Fruit fly (Drosophila melanogaster) S2 (cell line): Measurements from ENCODE around the gene Osbp.

Experiments
- CG8478 ChIP-seq: fragments of >200 bp; optimal IDR thresholded peaks from 2 replicates; lab custom pipeline; 2018
- CTCF ChIP-seq, 2 experiments: fragments of >200 bp; optimal IDR thresholded peaks; 2 replicates each; lab custom pipeline; 2018

Gene Osbp

dm6 chr3R:24900816-24901215 is 37.2 kb downstream of the Osbp start, which contains the start of gene CG10845:
Gene CG10845 (plus strand): TSS chr3R:24901116.
- TF ChIP-seq CG8478 (lab: Kevin White, UChicago) (no peak), CTCF (optimal IDR thresholded peaks at IDR 0.05; lab: Kevin White, UChicago) (no peak)

DNA sequence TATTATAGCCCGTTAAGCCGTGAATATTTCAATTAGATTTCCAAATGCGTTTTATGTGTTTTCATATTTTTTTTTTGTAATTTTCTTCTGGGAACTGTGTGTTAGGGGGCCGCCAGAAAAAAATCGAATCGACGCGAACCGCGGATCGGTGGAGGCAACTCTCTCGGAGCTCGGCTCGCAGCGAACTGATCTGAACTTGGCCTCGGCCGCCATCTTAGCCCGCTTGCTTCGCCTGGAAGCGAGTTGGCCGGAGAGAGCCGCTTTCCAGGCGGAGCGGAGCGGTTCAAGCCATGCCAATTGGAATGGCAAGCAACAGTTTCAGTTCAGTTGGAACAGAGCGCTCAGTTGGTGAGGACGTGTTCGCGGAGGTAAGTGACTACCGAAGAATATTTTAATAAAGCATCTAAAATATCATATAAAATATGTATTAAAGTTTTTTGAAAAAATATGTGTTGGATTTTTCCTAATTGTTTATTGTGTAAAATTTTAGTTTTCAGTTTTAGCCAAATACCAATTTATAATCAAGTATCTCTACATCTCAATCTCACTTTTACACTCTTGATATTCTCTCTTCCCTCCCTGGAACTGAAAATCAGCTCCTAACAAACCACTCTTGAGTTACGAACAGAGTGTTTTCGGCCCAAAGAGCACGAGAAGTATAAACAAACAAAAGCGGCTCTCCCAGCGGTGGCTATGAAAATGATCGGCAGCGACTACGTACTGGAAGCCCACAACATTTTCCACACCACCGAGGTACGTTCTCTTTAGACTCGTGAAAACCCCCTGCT is 43.4 kb downstream of the Osbp start, which contains the start of the genes CG31121 and CG11069:
TSS of gene CG31121 (minus strand) at position 187 of the 788 bp plus-strand sequence.
TSS of gene CG11069 (plus strand) at position 324 of the 788 bp plus-strand sequence.
- no peak for TF ChIP-seq CG8478 (lab: Kevin White, UChicago)
- TF ChIP-seq CTCF (optimal IDR thresholded peaks at IDR 0.05; lab: Kevin White, UChicago), result no peak

DNA sequence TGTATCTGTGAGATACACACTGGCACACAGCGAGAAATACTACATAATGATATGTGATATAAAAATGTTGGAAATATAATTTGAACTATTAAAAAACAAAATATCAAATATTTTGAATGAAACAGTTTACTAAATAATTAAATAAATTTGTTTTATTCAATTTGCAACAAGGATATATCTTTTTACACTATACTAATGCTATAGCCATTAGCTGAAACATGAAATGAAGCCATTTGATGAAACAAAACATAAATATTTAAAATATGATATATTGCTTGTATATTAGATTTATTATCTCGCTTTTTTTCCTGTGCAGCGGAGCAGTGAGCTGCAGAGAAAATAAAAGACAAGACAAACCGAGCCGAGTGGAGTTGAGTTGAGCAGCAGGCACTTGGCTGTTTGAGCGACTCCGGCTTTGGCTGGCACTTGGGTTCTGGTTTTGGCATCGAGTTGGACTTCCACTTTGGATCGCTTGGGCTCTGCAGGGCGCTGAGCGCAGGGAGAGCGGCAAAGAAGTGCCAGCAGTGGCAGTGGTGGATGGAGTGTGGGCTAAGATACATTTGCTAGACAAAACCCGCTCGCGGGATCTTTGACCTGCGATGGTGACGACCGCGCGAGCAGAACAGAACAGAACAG is 44.6 kb downstream of the Osbp start:
- no peak for TF ChIP-seq CG8478 (lab: Kevin White, UChicago)
- TF ChIP-seq CTCF (optimal IDR thresholded peaks at IDR 0.05; lab: Kevin White, UChicago), result no peak

dm6 chr3R:24890919-24891318 is 47.1 kb downstream of the Osbp start:
- TF ChIP-seq CG8478 (lab: Kevin White, UChicago) (no peak), CTCF (optimal IDR thresholded peaks at IDR 0.05; lab: Kevin White, UChicago) (no peak)

- TF ChIP-seq CG8478 (lab: Kevin White, UChicago) (no peak), CTCF (optimal IDR thresholded peaks at IDR 0.05; lab: Kevin White, UChicago) (no peak)
Measured at dm6 chr3R:24890217-24890616, 47.8 kb downstream of the Osbp start.

DNA sequence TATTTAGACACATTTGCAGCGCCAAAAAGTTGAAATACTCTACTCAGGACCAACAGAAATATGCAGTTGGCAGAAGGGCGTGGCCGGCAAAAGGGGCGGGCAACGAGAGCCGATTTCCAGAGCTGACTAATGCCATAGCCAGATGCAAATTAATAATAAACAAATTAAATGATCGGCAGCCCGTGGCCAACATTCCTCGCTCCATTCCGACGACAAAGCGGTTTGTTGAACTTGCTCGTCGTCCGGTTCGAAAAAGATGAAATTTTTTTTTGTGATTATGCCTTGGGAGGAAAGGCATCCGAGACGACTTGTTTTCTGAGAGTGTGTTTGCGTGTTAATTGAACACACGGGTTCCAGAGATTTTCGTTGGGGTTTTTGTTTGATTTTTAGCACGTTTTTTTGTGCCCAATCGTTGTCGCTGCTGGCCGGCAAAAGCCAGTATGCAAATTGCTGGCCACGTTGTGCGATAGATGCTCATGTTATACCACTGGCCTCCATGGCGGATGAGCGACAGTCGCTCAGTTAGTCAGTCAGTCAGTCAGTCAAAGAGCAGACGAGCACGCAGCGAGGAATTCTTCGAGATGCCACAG is 48.6 kb downstream of the Osbp start:
- TF ChIP-seq CG8478 (lab: Kevin White, UChicago) (no peak), CTCF (optimal IDR thresholded peaks at IDR 0.05; lab: Kevin White, UChicago) (no peak)

- no peak for TF ChIP-seq CTCF (optimal IDR thresholded peaks at IDR 0.05; lab: Kevin White, UChicago)
Measured at dm6 chr3R:24888418-24888817, 49.6 kb downstream of the Osbp start.

DNA sequence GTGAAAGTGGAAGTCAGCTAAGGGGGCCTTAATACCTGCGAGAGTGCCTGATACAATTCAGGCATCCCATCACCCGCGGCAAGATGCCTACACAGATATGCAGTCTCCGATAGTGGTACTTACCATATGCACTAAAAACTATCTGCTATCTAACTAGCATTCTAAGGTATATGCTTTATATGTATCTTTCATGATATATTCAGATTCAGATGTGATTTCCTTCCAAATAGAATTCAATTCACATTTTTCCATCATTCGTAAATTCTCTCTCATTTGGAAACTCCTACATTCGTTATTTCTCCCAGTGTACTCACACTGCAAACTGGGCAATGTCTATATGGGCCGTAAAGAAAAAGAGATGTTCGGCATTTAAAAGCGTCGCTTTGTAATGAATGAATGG is 51.6 kb downstream of the Osbp start:
- TF ChIP-seq CG8478 (lab: Kevin White, UChicago) (no peak), CTCF (optimal IDR thresholded peaks at IDR 0.05; lab: Kevin White, UChicago) (no peak)
